Fruit fly (Drosophila melanogaster) whole organism: ENCODE data around the gene Ubr1.

Source experiments
- CG8478 ChIP-seq: fragments of >200 bp; optimal IDR thresholded peaks from 2 replicates; lab custom pipeline; 2018; ENCODE audit warnings: inconsistent platforms
- Dll ChIP-seq: fragments of >200 bp; optimal IDR thresholded peaks from 2 replicates; lab custom pipeline; 2017
- EcR ChIP-seq, 2 experiments: fragments of >200 bp; optimal IDR thresholded peaks; 2 replicates each; lab custom pipeline; 2017; ENCODE audit warnings: missing biosample characterization in 2 of 2, missing genetic modification characterization in 2 of 2, missing genetic modification reagents in 2 of 2
- pan ChIP-seq: fragments of >200 bp; optimal IDR thresholded peaks from 2 replicates; lab custom pipeline; 2017
- psq ChIP-seq: fragments of >200 bp; optimal IDR thresholded peaks from 2 replicates; lab custom pipeline; 2017
- usp ChIP-seq: fragments of >200 bp; optimal IDR thresholded peaks from 2 replicates; lab custom pipeline; 2017; ENCODE audit warnings: missing biosample characterization, missing genetic modification characterization, mixed read lengths

Gene Ubr1

DNA sequence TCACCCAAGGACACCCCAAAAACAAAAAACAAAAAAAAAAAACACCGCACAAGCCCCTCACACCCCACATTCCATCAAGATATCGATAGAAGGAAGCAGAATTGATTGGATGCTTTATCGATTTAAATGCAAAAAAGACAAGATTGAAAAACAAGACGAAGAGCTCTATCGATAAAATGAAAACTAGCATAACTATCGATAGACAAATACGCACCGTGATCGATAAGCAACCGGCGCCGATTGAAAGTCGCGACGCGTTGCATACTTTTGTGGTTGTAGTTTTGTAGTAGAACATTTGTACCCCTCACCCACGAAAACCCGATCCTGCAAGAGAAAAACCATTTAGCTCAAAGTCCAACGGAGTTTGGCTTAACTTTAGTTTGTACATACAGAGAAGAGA lies 31.8 kb downstream of the Ubr1 start:
- TF ChIP-seq Dll (lab: Kevin White, UChicago) (no peak), psq (lab: Kevin White, UChicago) (no peak), EcR (GFP tag; optimal IDR thresholded peaks at IDR 0.05; lab: Kevin White, UChicago) (no peak), pan (no peak)

DNA sequence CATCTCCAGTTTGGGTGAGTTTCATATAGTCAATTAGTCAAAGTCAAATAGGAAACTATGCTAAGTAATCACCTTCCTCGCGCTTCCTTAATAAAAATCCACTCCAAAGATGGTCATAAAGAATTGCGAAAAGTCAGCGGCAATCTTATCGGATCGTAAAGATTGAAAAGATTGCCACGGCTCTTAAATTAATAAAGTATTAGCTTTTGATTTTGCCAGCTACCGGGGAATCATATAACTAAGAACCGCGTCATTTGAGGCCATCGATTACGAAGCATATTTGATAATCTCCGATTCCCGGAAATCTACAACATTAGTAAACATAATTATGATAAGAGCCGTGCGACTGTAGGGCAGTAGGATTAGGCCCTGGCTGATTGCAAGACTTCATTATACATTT lies 34.0 kb downstream of the Ubr1 start:
- no peak for TF ChIP-seq pan

DNA sequence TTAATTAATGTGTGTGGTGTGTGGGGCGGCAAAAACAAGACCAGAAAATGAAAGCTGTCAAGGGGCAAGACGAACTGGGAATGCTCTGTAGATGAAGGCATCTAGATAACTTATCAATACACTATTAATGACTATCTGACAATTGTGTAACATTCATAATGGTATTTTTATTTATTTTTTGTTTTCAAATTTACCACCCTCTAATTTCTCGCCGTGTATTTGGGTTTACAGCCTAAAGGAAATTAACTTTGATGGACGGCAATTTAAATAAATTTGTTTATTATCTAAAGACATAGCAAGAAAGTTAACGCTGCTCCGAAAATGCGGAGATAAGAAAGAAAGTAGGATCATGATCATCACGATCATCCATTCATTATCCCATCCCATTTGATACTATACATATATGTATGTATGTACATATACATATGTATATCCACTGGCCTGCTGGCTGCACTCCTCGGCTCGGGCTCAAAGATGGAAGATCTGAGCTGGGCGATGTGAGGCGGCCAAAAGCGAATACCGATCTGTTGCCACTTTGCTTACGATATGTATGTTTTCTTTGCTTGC lies 35.6 kb downstream of the Ubr1 start:
- TF ChIP-seq Dll (lab: Kevin White, UChicago) (no peak), usp (GFP tag; lab: Kevin White, UChicago) (no peak), pan (no peak), psq (lab: Kevin White, UChicago) (no peak), EcR (GFP tag; optimal IDR thresholded peaks at IDR 0.05; lab: Kevin White, UChicago) (no peak), CG8478 (lab: Kevin White, UChicago) (no peak)

DNA sequence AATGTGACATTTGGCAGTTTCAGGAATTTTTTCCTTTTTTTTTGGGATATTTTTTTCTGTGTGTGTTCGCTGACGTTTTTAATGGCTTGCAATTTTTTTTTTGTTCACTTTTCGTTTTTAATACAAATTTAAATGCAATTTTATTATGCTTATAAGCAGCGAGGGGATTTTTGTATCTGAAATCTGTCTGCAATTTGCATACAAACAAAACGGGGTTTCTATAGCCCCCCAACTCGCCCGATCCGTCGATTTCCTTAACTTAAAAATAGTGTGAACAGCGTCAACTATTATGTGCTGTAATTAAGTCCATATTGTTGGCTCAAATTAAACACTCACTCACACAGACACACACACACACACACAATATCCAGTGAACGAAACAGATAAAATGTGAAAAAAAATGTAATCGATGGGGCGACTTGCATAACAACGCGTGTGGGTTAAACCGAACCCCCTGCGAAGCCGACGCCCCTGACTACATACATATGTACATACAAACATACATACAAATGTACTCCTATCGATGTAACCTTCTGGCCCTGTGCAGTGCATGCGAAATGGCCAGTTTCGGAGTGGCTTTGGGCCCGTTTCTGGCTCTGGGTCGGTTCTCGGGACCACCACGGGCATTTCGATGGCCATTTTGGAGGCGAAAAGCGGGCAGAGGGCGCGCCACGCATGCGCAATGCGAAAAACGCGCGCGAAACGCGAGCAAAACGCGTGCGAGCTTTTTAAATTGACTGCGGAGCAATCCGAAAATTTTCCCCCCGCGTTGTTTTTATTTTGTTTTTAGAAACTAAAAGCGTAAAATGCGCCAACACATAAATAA lies 36.3 kb downstream of the Ubr1 start:
- TF ChIP-seq EcR (GFP tag; optimal IDR thresholded peaks at IDR 0.05; lab: Kevin White, UChicago), result no peak

DNA sequence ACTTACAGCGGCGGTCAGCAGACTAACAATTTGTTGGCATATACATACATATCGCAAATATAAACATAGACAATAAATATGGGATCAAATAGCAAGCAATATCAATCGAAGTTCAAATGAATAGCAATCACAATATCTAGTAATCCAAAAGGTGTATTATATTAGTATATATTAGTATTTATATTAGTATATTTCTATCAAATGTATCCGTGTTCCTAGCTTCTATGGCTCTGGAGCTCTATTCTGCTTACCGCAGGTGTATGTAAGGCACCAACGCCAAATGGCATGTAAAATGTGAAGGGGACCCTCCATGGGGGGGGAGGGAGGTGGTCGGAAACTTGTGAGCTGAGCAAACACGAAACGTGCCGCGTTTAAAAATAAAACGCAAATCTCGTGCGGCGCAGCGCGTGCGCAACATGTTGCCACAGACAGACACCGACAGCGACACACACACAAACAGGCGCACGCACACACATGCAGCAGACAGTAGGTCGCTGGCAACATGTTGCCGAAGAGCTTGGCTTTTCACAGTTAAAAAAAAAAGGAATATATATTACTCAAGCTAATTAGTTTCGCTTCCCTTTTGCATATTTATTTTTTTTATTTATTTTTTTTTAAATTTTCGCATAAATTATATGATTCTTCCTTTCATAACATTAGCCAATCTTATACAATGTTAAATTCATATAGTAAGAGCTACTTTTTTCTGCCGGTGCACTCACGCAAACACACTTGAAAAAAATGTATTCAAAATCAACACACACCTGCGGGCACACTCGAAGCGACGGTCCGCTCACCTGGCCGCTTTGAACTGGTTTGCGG lies 37.8 kb downstream of the Ubr1 start:
- TF ChIP-seq CG8478 (lab: Kevin White, UChicago) (no peak), EcR (GFP tag; optimal IDR thresholded peaks at IDR 0.05; lab: Kevin White, UChicago) (no peak), pan (no peak), usp (GFP tag; lab: Kevin White, UChicago) (no peak), Dll (lab: Kevin White, UChicago) (no peak), psq (lab: Kevin White, UChicago) (no peak)

DNA sequence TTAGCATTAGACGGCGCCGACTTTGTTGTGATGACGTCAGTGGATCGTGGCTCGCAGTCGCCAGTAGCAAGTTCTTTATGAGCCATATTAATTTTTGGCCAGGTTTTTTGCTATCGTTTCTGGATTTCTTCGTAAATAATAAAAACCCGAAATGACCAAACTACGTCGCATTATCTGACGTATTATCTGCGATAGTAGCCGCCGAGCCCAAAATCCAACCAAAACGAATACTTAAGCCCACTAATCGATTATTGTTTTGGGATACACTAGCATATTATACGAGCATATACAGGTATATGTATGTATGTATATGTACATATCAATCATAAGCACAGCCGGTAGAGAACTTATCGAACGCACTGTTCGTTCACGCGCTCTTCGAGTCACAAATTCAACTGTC lies 41.8 kb downstream of the Ubr1 start:
- no peak for TF ChIP-seq pan
- TF ChIP-seq CG8478 (lab: Kevin White, UChicago), result no peak
- no peak for TF ChIP-seq EcR (GFP tag; optimal IDR thresholded peaks at IDR 0.05; lab: Kevin White, UChicago)
- TF ChIP-seq Dll (lab: Kevin White, UChicago), result no peak
- no peak for TF ChIP-seq psq (lab: Kevin White, UChicago)
- no peak for TF ChIP-seq usp (GFP tag; lab: Kevin White, UChicago)

DNA sequence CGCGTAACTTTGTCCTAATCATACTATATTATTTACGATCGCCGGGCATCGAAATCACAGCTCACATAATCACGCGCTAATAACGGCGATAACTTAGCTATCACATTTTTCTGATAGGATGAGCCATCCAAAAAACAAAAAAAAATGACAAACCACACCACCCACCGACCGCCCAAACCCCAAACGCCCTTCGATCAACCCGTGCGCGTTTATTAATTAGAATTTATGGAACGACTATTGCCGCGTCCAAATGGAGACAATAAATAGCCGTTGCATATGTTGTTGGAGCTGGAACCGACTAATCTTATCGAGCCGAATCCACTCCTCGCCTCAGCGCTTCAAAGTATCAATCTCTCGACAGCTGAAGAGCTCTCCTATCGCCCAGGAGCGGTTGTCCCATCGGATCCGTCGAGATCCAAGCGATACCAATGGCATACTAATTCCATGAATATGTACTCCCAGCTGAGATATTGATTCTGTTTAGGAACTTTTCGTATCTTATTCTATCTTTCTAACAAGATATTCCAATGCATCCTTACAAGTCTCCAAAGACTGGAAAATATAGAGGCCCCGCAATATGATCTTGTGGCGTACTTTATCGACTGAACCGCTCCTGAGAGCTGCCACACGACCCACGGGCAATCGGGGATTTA lies 44.3 kb downstream of the Ubr1 start:
- TF ChIP-seq pan (no peak), Dll (lab: Kevin White, UChicago) (no peak), CG8478 (lab: Kevin White, UChicago) (no peak), psq (lab: Kevin White, UChicago) (no peak), EcR (GFP tag; optimal IDR thresholded peaks at IDR 0.05; lab: Kevin White, UChicago) (no peak), usp (GFP tag; lab: Kevin White, UChicago) (no peak)

DNA sequence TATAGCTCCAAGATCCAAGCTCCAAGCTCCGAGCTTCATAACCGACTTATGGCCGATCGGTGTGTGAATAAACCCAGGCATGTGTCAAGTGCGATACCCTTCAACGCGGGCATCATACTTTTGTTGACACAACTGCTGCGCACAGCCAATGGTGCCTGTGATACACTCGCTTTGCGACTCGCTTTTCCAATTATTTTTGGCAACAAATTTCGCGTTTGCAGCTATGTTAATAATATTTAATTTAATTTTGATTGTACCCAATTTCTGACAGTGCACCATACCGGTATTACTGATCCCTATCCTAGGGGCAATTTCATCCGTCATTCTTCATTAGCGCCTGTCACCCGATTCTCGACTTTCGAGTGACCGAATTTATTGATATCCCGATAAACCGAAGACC lies 45.0 kb downstream of the Ubr1 start:
- TF ChIP-seq pan, result no peak
- TF ChIP-seq psq (lab: Kevin White, UChicago), result no peak
- no peak for TF ChIP-seq CG8478 (lab: Kevin White, UChicago)
- TF ChIP-seq usp (GFP tag; lab: Kevin White, UChicago), result no peak
- TF ChIP-seq Dll (lab: Kevin White, UChicago), result no peak
- no peak for TF ChIP-seq EcR (GFP tag; optimal IDR thresholded peaks at IDR 0.05; lab: Kevin White, UChicago)

DNA sequence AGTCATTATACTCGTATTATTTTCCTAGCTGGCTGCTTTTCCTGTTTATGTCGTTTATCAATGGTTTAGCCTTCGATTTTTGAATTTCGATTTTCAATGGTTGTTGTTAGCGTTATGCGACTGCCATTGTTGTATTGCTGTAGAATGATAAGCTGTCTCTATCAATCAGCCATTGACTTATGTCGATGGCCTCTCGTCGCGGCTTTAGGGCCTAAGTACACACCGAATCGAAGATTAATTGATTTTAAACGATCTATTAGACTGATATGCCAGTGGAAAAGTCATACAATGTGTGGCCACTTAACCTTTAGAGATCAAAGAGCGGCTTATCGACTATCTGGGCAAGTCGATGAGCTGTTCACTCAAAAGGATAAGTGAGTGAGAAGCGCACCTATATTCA lies 45.9 kb downstream of the Ubr1 start:
- TF ChIP-seq psq (lab: Kevin White, UChicago), result no peak
- TF ChIP-seq Dll (lab: Kevin White, UChicago), result no peak
- no peak for TF ChIP-seq pan
- TF ChIP-seq EcR (GFP tag; optimal IDR thresholded peaks at IDR 0.05; lab: Kevin White, UChicago), result no peak
- TF ChIP-seq usp (GFP tag; lab: Kevin White, UChicago), result no peak
- no peak for TF ChIP-seq CG8478 (lab: Kevin White, UChicago)

DNA sequence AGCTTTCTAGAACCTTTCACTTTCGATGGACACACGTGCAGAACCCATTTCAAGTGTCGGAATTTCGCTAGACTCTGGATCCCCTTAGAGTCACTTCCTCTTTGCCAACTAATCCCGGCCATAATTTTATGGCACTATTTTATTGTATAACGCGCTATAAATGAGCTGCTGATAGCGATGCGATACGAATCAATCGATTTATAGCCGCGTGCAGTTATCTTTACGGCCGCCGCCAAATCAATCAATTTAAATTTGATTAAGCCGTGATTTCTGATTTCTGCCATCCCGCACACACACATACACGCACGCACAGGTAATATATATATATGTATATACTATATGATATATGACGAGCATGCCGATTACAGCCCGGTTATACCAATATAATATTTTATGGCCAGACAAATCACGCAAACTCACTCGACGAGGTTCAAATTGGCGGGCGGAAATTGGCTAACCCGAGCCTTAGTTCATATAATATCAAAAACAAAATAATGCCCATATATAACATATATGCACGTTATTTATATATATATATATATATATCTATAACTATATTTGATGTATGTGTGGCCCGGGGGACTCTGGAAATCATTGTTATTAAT lies 47.7 kb downstream of the Ubr1 start:
- no peak for TF ChIP-seq psq (lab: Kevin White, UChicago)
- no peak for TF ChIP-seq pan

DNA sequence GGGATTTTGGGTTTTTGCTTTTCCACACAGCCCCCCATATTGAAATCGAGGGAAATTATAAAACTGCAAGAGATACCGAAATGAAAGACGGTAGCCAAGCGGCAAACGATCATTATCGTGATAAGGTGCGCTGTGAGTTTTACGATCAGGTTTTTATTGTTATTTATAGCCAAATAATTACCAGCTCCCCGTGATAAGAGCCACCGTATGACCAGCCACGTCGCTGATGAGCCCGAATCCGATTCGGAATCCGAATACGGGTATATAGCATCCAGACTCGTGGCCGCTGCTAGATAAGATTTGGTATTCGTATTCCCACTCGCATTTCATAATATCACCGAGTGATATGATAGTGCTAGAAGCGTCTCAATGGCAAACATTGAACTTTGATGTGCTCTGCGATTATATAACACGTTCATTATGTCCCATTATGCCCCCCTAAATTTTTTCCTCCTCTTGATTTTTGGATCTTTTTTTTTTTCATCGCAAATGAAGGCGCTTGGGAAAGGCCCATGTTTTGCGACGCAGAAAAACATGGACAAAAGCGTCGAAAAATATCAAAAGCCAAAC lies 49.6 kb downstream of the Ubr1 start:
- no peak for TF ChIP-seq psq (lab: Kevin White, UChicago)
- no peak for TF ChIP-seq CG8478 (lab: Kevin White, UChicago)
- TF ChIP-seq pan, result no peak
- no peak for TF ChIP-seq EcR (GFP tag; optimal IDR thresholded peaks at IDR 0.05; lab: Kevin White, UChicago)
- TF ChIP-seq usp (GFP tag; lab: Kevin White, UChicago), result no peak
- no peak for TF ChIP-seq Dll (lab: Kevin White, UChicago)
